Worm (Caenorhabditis elegans): ENCODE measurements around the gene F09C12.8.
A peak's percentile ranks its signal among the peaks of the same experiment; 100 is the strongest.

Gene F09C12.8

ce11 chrII:5141945-5142514 lies 29.8 kb downstream of the F09C12.8 start, which contains the start of gene nas-29:
Gene nas-29, minus strand, starts transcription at chrII:5142036.
- TF ChIP-seq nhr-11 (tag; optimal IDR thresholded peaks at IDR 0.05) = no peak
- no peak for TF ChIP-seq fos-1 (tag; optimal IDR thresholded peaks at IDR 0.05)
- no peak for TF ChIP-seq unc-62 (GFP tag; optimal IDR thresholded peaks at IDR 0.05)
- no peak for TF ChIP-seq ZK546.5 (tag; optimal IDR thresholded peaks at IDR 0.05)
- peak; percentile 20 for TF ChIP-seq jun-1 (tag; optimal IDR thresholded peaks at IDR 0.05)
- TF ChIP-seq sea-2 (GFP tag; optimal IDR thresholded peaks at IDR 0.05) = no peak
- TF ChIP-seq nfya-1 (tag; optimal IDR thresholded peaks at IDR 0.05; ENCODE audit: insufficient read depth) = no peak
- no peak for TF ChIP-seq elt-3 (tag; optimal IDR thresholded peaks at IDR 0.05)
- TF ChIP-seq aly-2 (tag; optimal IDR thresholded peaks at IDR 0.05) = no peak
- TF ChIP-seq nhr-25 (tag; optimal IDR thresholded peaks at IDR 0.05) = peak; percentile 64
- no peak for TF ChIP-seq eor-1 (tag; optimal IDR thresholded peaks at IDR 0.05)
- TF ChIP-seq ceh-28 (tag; optimal IDR thresholded peaks at IDR 0.05) = no peak
- peak; percentile 44 for TF ChIP-seq nhr-43 (tag; optimal IDR thresholded peaks at IDR 0.05; ENCODE audit: poor library complexity, severe bottlenecking)
- no peak for TF ChIP-seq mml-1 (tag; optimal IDR thresholded peaks at IDR 0.05)
- no peak for TF ChIP-seq elt-1 (tag; optimal IDR thresholded peaks at IDR 0.05)
- no peak for TF ChIP-seq nhr-67 (tag; optimal IDR thresholded peaks at IDR 0.05)
- TF ChIP-seq ztf-4 (tag; optimal IDR thresholded peaks at IDR 0.05) = no peak
- peak; percentile 89 for TF ChIP-seq pqm-1 (tag; optimal IDR thresholded peaks at IDR 0.05)
- no peak for TF ChIP-seq pha-4 (tag; optimal IDR thresholded peaks at IDR 0.05)
- TF ChIP-seq ama-1 (optimal IDR thresholded peaks at IDR 0.05) = no peak
- no peak for TF ChIP-seq skn-1 (tag; optimal IDR thresholded peaks at IDR 0.05)
- TF ChIP-seq nhr-12 (tag; optimal IDR thresholded peaks at IDR 0.05) = no peak
- no peak for TF ChIP-seq lsy-12 (tag; optimal IDR thresholded peaks at IDR 0.05)
- peak; percentile 98 for TF ChIP-seq elt-2 (tag; optimal IDR thresholded peaks at IDR 0.05)
- TF ChIP-seq ceh-9 (tag; optimal IDR thresholded peaks at IDR 0.05) = no peak
- TF ChIP-seq mdl-1 (tag; optimal IDR thresholded peaks at IDR 0.05) = peak; percentile 28
- TF ChIP-seq nhr-77 (tag; optimal IDR thresholded peaks at IDR 0.05) = no peak
- TF ChIP-seq egl-27 (tag; optimal IDR thresholded peaks at IDR 0.05) = no peak
- TF ChIP-seq ceh-82 (tag; optimal IDR thresholded peaks at IDR 0.05) = no peak

ce11 chrII:5142619-5143018 lies 30.4 kb downstream of the F09C12.8 start, which contains the start of gene F58A6.1:
Gene F58A6.1, plus strand, starts transcription at chrII:5142919.
- TF ChIP-seq lin-39 (tag; optimal IDR thresholded peaks at IDR 0.05) (no peak), unc-39 (tag; optimal IDR thresholded peaks at IDR 0.05) (no peak), hmg-11 (tag; optimal IDR thresholded peaks at IDR 0.05) (no peak), ceh-82 (tag; optimal IDR thresholded peaks at IDR 0.05) (no peak), R02D3.7 (tag; optimal IDR thresholded peaks at IDR 0.05) (no peak), egl-27 (tag; optimal IDR thresholded peaks at IDR 0.05) (no peak), nhr-43 (tag; optimal IDR thresholded peaks at IDR 0.05; ENCODE audit: poor library complexity, severe bottlenecking) (no peak)

- TF ChIP-seq daf-12 (tag; optimal IDR thresholded peaks at IDR 0.05) (no peak), sea-2 (GFP tag; optimal IDR thresholded peaks at IDR 0.05) (no peak), egl-27 (tag; optimal IDR thresholded peaks at IDR 0.05) (no peak), ceh-16 (tag; optimal IDR thresholded peaks at IDR 0.05) (no peak), fos-1 (tag; optimal IDR thresholded peaks at IDR 0.05) (no peak), skn-1 (tag; optimal IDR thresholded peaks at IDR 0.05) (no peak), aly-2 (tag; optimal IDR thresholded peaks at IDR 0.05) (no peak), nhr-237 (tag; optimal IDR thresholded peaks at IDR 0.05) (no peak), ama-1 (optimal IDR thresholded peaks at IDR 0.05) (no peak), hmg-11 (tag; optimal IDR thresholded peaks at IDR 0.05) (no peak), mdl-1 (tag; optimal IDR thresholded peaks at IDR 0.05) (no peak), fkh-10 (GFP tag; optimal IDR thresholded peaks at IDR 0.05) (no peak), elt-2 (tag; optimal IDR thresholded peaks at IDR 0.05) (no peak), pqm-1 (tag; optimal IDR thresholded peaks at IDR 0.05) (no peak), nhr-67 (tag; optimal IDR thresholded peaks at IDR 0.05) (no peak), unc-62 (GFP tag; optimal IDR thresholded peaks at IDR 0.05) (no peak), zag-1 (tag; optimal IDR thresholded peaks at IDR 0.05) (no peak), fkh-2 (tag; optimal IDR thresholded peaks at IDR 0.05) (no peak), nhr-25 (tag; optimal IDR thresholded peaks at IDR 0.05) (no peak), ZK546.5 (tag; optimal IDR thresholded peaks at IDR 0.05) (no peak)
Observed at ce11 chrII:5148349-5148748, 36.2 kb downstream of the F09C12.8 start, which contains the start of gene F58A6.5. Gene F58A6.5, minus strand, starts transcription at chrII:5148449.

Measured in whole organism, L3 larva.